Worm (Caenorhabditis elegans) whole organism, L4 larva: ENCODE data around the gene W06E11.1.

Source experiments
- F26F4.8 ChIP-seq: fragments of 200-800 bp; sonication (Bioruptor generic); conservative IDR thresholded peaks from 2 replicates; pipeline ENCODE4 v1.3.6; 2022; ENCODE audit warnings: missing genetic modification characterization, missing compliant biosample characterization
- F37D6.2 ChIP-seq: sonication (generic microtip); optimal IDR thresholded peaks from 2 replicates; lab custom pipeline; 2016; ENCODE audit warnings: mild to moderate bottlenecking, missing genetic modification characterization, missing compliant biosample characterization
- F49E8.2 ChIP-seq: sonication (generic microtip); optimal IDR thresholded peaks from 2 replicates; lab custom pipeline; 2016; ENCODE audit warnings: missing compliant biosample characterization, mild to moderate bottlenecking, missing genetic modification characterization, borderline replicate concordance
- T26A8.4 ChIP-seq: fragments of 200-800 bp; sonication (Bioruptor generic); IDR thresholded peaks from 2 replicates; pipeline ENCODE4 v1.3.6; 2022; ENCODE audit warnings: missing genetic modification characterization, missing compliant biosample characterization
- Y5F2A.4 ChIP-seq: fragments of 200-800 bp; sonication (Bioruptor generic); optimal IDR thresholded peaks from 2 replicates; lab custom pipeline; 2018; ENCODE audit warnings: mild to moderate bottlenecking, missing genetic modification characterization, missing compliant biosample characterization
- ZK337.2 ChIP-seq: fragments of 200-800 bp; sonication (Bioruptor generic); IDR thresholded peaks from 2 replicates; pipeline ENCODE4 v1.3.6; 2022; ENCODE audit warnings: missing genetic modification reagents, missing genetic modification characterization, missing compliant biosample characterization
- aha-1 ChIP-seq: fragments of 150-350 bp; peaks from one replicate; lab custom pipeline; 2014; ENCODE audit warnings: missing biosample characterization, missing genetic modification characterization
- arid-1 ChIP-seq: fragments of 200-800 bp; sonication (Bioruptor generic); conservative IDR thresholded peaks from 2 replicates; pipeline ENCODE4 v1.3.6; 2022; ENCODE audit warnings: missing genetic modification reagents, missing genetic modification characterization, missing compliant biosample characterization
- attf-4 ChIP-seq: sonication (generic microtip); optimal IDR thresholded peaks from 3 replicates; lab custom pipeline; 2017; ENCODE audit warnings: missing biosample characterization, missing genetic modification characterization
- ceh-20 ChIP-seq: fragments of 200-800 bp; sonication (Bioruptor generic); IDR thresholded peaks from 2 replicates; pipeline ENCODE4 v1.3.6; 2022; ENCODE audit warnings: missing genetic modification reagents, missing genetic modification characterization, missing compliant biosample characterization
- ceh-32 ChIP-seq: sonication (generic microtip); optimal IDR thresholded peaks from 2 replicates; lab custom pipeline; 2016; ENCODE audit warnings: mild to moderate bottlenecking, missing genetic modification characterization, missing compliant biosample characterization; ENCODE audit not compliant: poor library complexity
- ceh-62 ChIP-seq: sonication (generic microtip); optimal IDR thresholded peaks from 2 replicates; lab custom pipeline; 2017; ENCODE audit warnings: missing biosample characterization, missing genetic modification characterization
- ces-1 ChIP-seq: fragments of 150-350 bp; sonication (generic microtip); optimal IDR thresholded peaks from 4 replicates; lab custom pipeline; 2014; ENCODE audit warnings: missing biosample characterization, missing genetic modification reagents, missing genetic modification characterization
- ctbp-1 ChIP-seq: fragments of 200-800 bp; sonication (Bioruptor generic); IDR thresholded peaks from 2 replicates; pipeline ENCODE4 v1.3.6; 2022; ENCODE audit warnings: missing genetic modification reagents, missing genetic modification characterization, missing compliant biosample characterization
- daf-16 ChIP-seq, 3 experiments: sonication (generic microtip); optimal IDR thresholded peaks; 2 replicates each; lab custom pipeline; 2016 to 2017; ENCODE audit warnings: missing genetic modification characterization in 3 of 3, missing genetic modification reagents in 3 of 3, mild to moderate bottlenecking in 2 of 3, missing compliant biosample characterization in 2 of 3, missing biosample characterization in 1 of 3, moderate library complexity in 1 of 3
- daf-8 ChIP-seq: fragments of 200-800 bp; sonication (Bioruptor generic); IDR thresholded peaks from 2 replicates; pipeline ENCODE4 v1.3.6; 2022; ENCODE audit warnings: missing genetic modification characterization, missing compliant biosample characterization
- egl-27 ChIP-seq: sonication (generic microtip); optimal IDR thresholded peaks from 3 replicates; lab custom pipeline; 2017; ENCODE audit warnings: missing biosample characterization, missing genetic modification reagents, missing genetic modification characterization
- fkh-10 ChIP-seq: fragments of 150-350 bp; optimal IDR thresholded peaks from 2 replicates; lab custom pipeline; 2014; ENCODE audit warnings: missing biosample characterization, missing genetic modification reagents, missing genetic modification characterization
- fos-1 ChIP-seq: fragments of 150-350 bp; optimal IDR thresholded peaks from 2 replicates; lab custom pipeline; 2014; ENCODE audit warnings: missing biosample characterization, missing genetic modification characterization
- hif-1 ChIP-seq, 2 experiments: sonication (generic microtip); optimal IDR thresholded peaks; 2 replicates each; lab custom pipeline; 2016 to 2017; ENCODE audit warnings: missing compliant biosample characterization in 2 of 2, missing genetic modification characterization in 2 of 2, missing genetic modification reagents in 2 of 2, missing genotype in 2 of 2, mild to moderate bottlenecking in 1 of 2
- hlh-11 ChIP-seq: fragments of 200-800 bp; sonication (Bioruptor generic); optimal IDR thresholded peaks from 2 replicates; lab custom pipeline; 2018; ENCODE audit warnings: mild to moderate bottlenecking, missing genetic modification characterization, missing compliant biosample characterization
- hlh-30 ChIP-seq: sonication (generic microtip); optimal IDR thresholded peaks from 2 replicates; lab custom pipeline; 2017; ENCODE audit warnings: antibody characterized with exemption, mild to moderate bottlenecking, missing genetic modification characterization, missing compliant biosample characterization; ENCODE audit not compliant: insufficient read depth
- jun-1 ChIP-seq: fragments of 150-350 bp; optimal IDR thresholded peaks from 2 replicates; lab custom pipeline; 2014; ENCODE audit warnings: missing biosample characterization, missing genetic modification reagents, missing genetic modification characterization
- lin-1 ChIP-seq: fragments of 200-800 bp; sonication (Bioruptor generic); IDR thresholded peaks from 2 replicates; pipeline ENCODE4 v1.3.6; 2022; ENCODE audit warnings: missing genetic modification reagents, missing genetic modification characterization, missing compliant biosample characterization
- lin-13 ChIP-seq: fragments of 150-350 bp; optimal IDR thresholded peaks from 2 replicates; lab custom pipeline; 2014; ENCODE audit warnings: missing biosample characterization, missing genetic modification reagents, missing genetic modification characterization
- lin-29 ChIP-seq: fragments of 200-800 bp; sonication (Bioruptor generic); IDR thresholded peaks from 2 replicates; pipeline ENCODE4 v1.3.6; 2022; ENCODE audit warnings: missing genetic modification reagents, missing genetic modification characterization, missing compliant biosample characterization
- lir-3 ChIP-seq: sonication (generic microtip); optimal IDR thresholded peaks from 2 replicates; lab custom pipeline; 2016; ENCODE audit warnings: mild to moderate bottlenecking, missing genetic modification characterization, missing compliant biosample characterization
- lsy-2 ChIP-seq, 2 experiments: fragments of 150-350 bp in 1 of 2; sonication (generic microtip) in 1 of 2; optimal IDR thresholded peaks; 2 replicates each; lab custom pipeline; 2014 to 2017; ENCODE audit warnings: missing biosample characterization in 2 of 2, missing genetic modification characterization in 2 of 2
- madf-5 ChIP-seq, 2 experiments: fragments of 200-800 bp; sonication (Bioruptor generic); IDR thresholded peaks; 2 replicates each; pipeline ENCODE4 v1.3.6; 2022; ENCODE audit warnings: missing compliant biosample characterization in 2 of 2, missing genetic modification characterization in 2 of 2
- madf-9 ChIP-seq: fragments of 200-800 bp; sonication (Bioruptor generic); conservative IDR thresholded peaks from 2 replicates; pipeline ENCODE4 v1.3.6; 2022; ENCODE audit warnings: missing genetic modification reagents, missing genetic modification characterization, missing compliant biosample characterization
- mdl-1 ChIP-seq, 2 experiments: fragments of 150-350 bp in 1 of 2; sonication (generic microtip) in 1 of 2; optimal IDR thresholded peaks; 2 replicates each; lab custom pipeline; 2014 to 2017; ENCODE audit warnings: missing biosample characterization in 2 of 2, missing genetic modification characterization in 2 of 2
- mep-1 ChIP-seq: fragments of 150-350 bp; sonication (generic microtip); optimal IDR thresholded peaks from 3 replicates; lab custom pipeline; 2014; ENCODE audit warnings: missing biosample characterization, missing genetic modification characterization
- mes-2 ChIP-seq: sonication (generic microtip); optimal IDR thresholded peaks from 2 replicates; lab custom pipeline; 2016; ENCODE audit warnings: missing genotype, mild to moderate bottlenecking, missing genetic modification characterization, missing compliant biosample characterization; ENCODE audit not compliant: poor library complexity, severe bottlenecking
- mxl-3 ChIP-seq: fragments of 200-800 bp; sonication (Bioruptor generic); optimal IDR thresholded peaks from 2 replicates; lab custom pipeline; 2018; ENCODE audit warnings: mild to moderate bottlenecking, missing genetic modification characterization, missing compliant biosample characterization
- nhr-102 ChIP-seq: sonication (generic microtip); optimal IDR thresholded peaks from 2 replicates; lab custom pipeline; 2016; ENCODE audit warnings: mild to moderate bottlenecking, missing genetic modification characterization, moderate library complexity, missing compliant biosample characterization
- nhr-111 ChIP-seq: fragments of 200-800 bp; sonication (Bioruptor generic); optimal IDR thresholded peaks from 2 replicates; lab custom pipeline; 2018; ENCODE audit warnings: mild to moderate bottlenecking, missing genetic modification characterization, missing compliant biosample characterization
- nhr-42 ChIP-seq: fragments of 200-800 bp; sonication (Bioruptor generic); IDR thresholded peaks from 2 replicates; pipeline ENCODE4 v1.3.6; 2022; ENCODE audit warnings: missing genetic modification characterization, missing compliant biosample characterization
- nhr-6 ChIP-seq: fragments of 150-350 bp; optimal IDR thresholded peaks from 2 replicates; lab custom pipeline; 2014; ENCODE audit warnings: missing biosample characterization, missing genetic modification characterization
- nhr-77 ChIP-seq: fragments of 150-350 bp; optimal IDR thresholded peaks from 2 replicates; lab custom pipeline; 2014; ENCODE audit warnings: missing biosample characterization, missing genetic modification characterization
- pqm-1 ChIP-seq: sonication (generic microtip); optimal IDR thresholded peaks from 2 replicates; lab custom pipeline; 2017; ENCODE audit warnings: missing biosample characterization, missing genetic modification characterization
- saeg-2 ChIP-seq: fragments of 200-800 bp; sonication (Bioruptor generic); IDR thresholded peaks from 2 replicates; pipeline ENCODE4 v1.3.6; 2022; ENCODE audit warnings: missing genetic modification reagents, missing genetic modification characterization, missing compliant biosample characterization
- sdz-12 ChIP-seq: fragments of 200-800 bp; sonication (Bioruptor generic); optimal IDR thresholded peaks from 2 replicates; lab custom pipeline; 2018; ENCODE audit warnings: mild to moderate bottlenecking, missing genetic modification characterization, missing compliant biosample characterization
- snpc-1.2 ChIP-seq: fragments of 200-800 bp; sonication (Bioruptor generic); IDR thresholded peaks from 2 replicates; pipeline ENCODE4 v1.3.6; 2022; ENCODE audit warnings: missing genetic modification reagents, missing genetic modification characterization, missing compliant biosample characterization
- spr-3 ChIP-seq: fragments of 200-800 bp; sonication (Bioruptor generic); optimal IDR thresholded peaks from 2 replicates; lab custom pipeline; 2018; ENCODE audit warnings: mild to moderate bottlenecking, missing genetic modification characterization, missing compliant biosample characterization
- unc-130 ChIP-seq: sonication (generic microtip); optimal IDR thresholded peaks from 2 replicates; lab custom pipeline; 2016; ENCODE audit warnings: missing genetic modification reagents, missing genetic modification characterization, missing compliant biosample characterization
- unc-39 ChIP-seq: sonication (generic microtip); optimal IDR thresholded peaks from 2 replicates; lab custom pipeline; 2017; ENCODE audit warnings: missing biosample characterization, missing genetic modification characterization
- unc-62 ChIP-seq, 3 experiments: fragments of 150-350 bp in 1 of 3; sonication (generic microtip); optimal IDR thresholded peaks in 2 of 3; peaks in 1 of 3; 1 replicate in 1 of 3; 2 replicates in 2 of 3; lab custom pipeline; 2014 to 2017; ENCODE audit warnings: missing biosample characterization in 3 of 3, missing genetic modification characterization in 3 of 3, missing genetic modification reagents in 3 of 3, missing genotype in 1 of 3
- vab-7 ChIP-seq: fragments of 200-800 bp; sonication (Bioruptor generic); IDR thresholded peaks from 2 replicates; pipeline ENCODE4 v1.3.6; 2022; ENCODE audit warnings: missing genetic modification reagents, missing genetic modification characterization, missing compliant biosample characterization
- zag-1 ChIP-seq: fragments of 150-350 bp; optimal IDR thresholded peaks from 2 replicates; lab custom pipeline; 2014; ENCODE audit warnings: missing biosample characterization, missing genetic modification characterization

Gene W06E11.1

DNA sequence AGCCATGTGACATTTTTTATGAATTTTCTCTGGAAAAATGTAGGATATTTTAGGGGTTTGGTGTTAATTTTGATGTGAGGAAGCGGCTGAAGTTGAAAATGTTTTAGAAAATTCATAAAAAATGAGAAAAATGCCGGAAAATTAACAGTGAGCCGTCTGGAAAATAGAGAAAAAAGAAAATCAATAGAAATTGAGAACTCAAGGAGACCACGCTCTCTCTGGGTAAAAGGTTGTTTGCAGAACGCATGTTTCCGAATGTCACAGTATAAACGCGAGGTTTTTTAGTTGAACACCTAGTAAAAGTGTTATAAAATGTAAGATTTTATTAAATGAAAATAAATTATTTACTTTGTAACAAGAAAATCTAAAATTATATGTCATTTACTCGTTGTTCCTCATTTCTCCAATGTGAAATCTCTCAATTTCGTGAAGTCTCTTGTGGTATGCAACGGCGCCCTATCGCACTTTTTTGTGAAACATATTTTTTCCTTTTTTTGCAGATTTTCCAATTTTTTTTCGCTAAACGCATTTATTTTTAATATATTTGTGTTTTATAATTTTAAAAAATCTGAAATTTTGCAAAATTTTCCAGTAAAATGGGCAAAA, 1.6 kb upstream of the W06E11.1 start, which contains the start of the genes tag-266 and tag-267 (continued):
- peak; percentile 62; the same call in 1 of the 2 replicates for TF ChIP-seq vab-7 (GFP tag; lab: Robert Waterston, UW)
- TF ChIP-seq sdz-12 (GFP tag; lab: Kevin White, UChicago), result no peak
- no peak for TF ChIP-seq unc-39 (tag; lab: Kevin White, UChicago)
- no peak for TF ChIP-seq egl-27 (tag; lab: Kevin White, UChicago)
- TF ChIP-seq mdl-1 (tag; optimal IDR thresholded peaks at IDR 0.05; lab: Kevin White, UChicago), result peak in 1 of 2 experiments; percentile 27
- peak; percentile 62 for TF ChIP-seq fkh-10 (GFP tag; lab: Kevin White, UChicago)
- no peak for TF ChIP-seq F49E8.2 (tag; lab: Kevin White, UChicago)
- no peak for TF ChIP-seq fos-1
- TF ChIP-seq mxl-3 (GFP tag; lab: Kevin White, UChicago), result no peak
- no peak for TF ChIP-seq jun-1 (tag; lab: Kevin White, UChicago)
- no peak for TF ChIP-seq spr-3 (GFP tag; lab: Kevin White, UChicago)
- no peak for TF ChIP-seq madf-9 (GFP tag; lab: Robert Waterston, UW)
- TF ChIP-seq mes-2 (tag; lab: Kevin White, UChicago), result peak; percentile 87
- TF ChIP-seq nhr-42, result no peak
- no peak for TF ChIP-seq ceh-20
- TF ChIP-seq ceh-62, result no peak
- TF ChIP-seq daf-8 (GFP tag; lab: Robert Waterston, UW), result no peak
- no peak for TF ChIP-seq saeg-2 (GFP tag; lab: Robert Waterston, UW)
- TF ChIP-seq Y5F2A.4 (GFP tag; lab: Kevin White, UChicago), result no peak
- TF ChIP-seq hlh-11 (tag; lab: Kevin White, UChicago), result peak; percentile 36
- TF ChIP-seq unc-62 (GFP tag; optimal IDR thresholded peaks at IDR 0.05 in 1 of 2; lab: Kevin White, UChicago), result no peak
- no peak for TF ChIP-seq unc-62 (tag; optimal IDR thresholded peaks at IDR 0.05; lab: Kevin White, UChicago)
- TF ChIP-seq lin-29 (GFP tag; lab: Robert Waterston, UW), result no peak
- no peak for TF ChIP-seq T26A8.4 (GFP tag; lab: Robert Waterston, UW)
- no peak for TF ChIP-seq zag-1
- no peak for TF ChIP-seq arid-1 (GFP tag; lab: Robert Waterston, UW)
- no peak for TF ChIP-seq nhr-102 (tag; lab: Kevin White, UChicago)
- no peak for TF ChIP-seq nhr-111 (GFP tag; lab: Kevin White, UChicago)
- peak; percentile 16; the same call in 1 of the 2 replicates for TF ChIP-seq ZK337.2 (GFP tag; lab: Robert Waterston, UW)
- no peak for TF ChIP-seq attf-4 (tag; lab: Kevin White, UChicago)
- TF ChIP-seq lir-3 (tag; lab: Kevin White, UChicago), result peak; percentile 46
- TF ChIP-seq mep-1 (tag; lab: Kevin White, UChicago), result peak; percentile 78
- TF ChIP-seq unc-130 (GFP tag; lab: Kevin White, UChicago), result peak; percentile 94
- TF ChIP-seq daf-16 (GFP tag; optimal IDR thresholded peaks at IDR 0.05; lab: Kevin White, UChicago), result no peak
- TF ChIP-seq daf-16 (tag; optimal IDR thresholded peaks at IDR 0.05; lab: Kevin White, UChicago), result peak; percentile 32
- no peak for TF ChIP-seq snpc-1.2 (GFP tag; lab: Robert Waterston, UW)
- no peak for TF ChIP-seq ctbp-1 (GFP tag; lab: Robert Waterston, UW)
- peak; percentile 91 for TF ChIP-seq nhr-77 (tag; lab: Kevin White, UChicago)
- peak; percentile 1 for TF ChIP-seq nhr-6 (tag; lab: Kevin White, UChicago)
- TF ChIP-seq lsy-2 (tag; optimal IDR thresholded peaks at IDR 0.05; lab: Kevin White, UChicago), result peak in 1 of 2 experiments; percentile 73
- peak; percentile 63 for TF ChIP-seq aha-1 (tag; lab: Kevin White, UChicago)
- no peak for TF ChIP-seq ces-1
- TF ChIP-seq hlh-30 (tag; lab: Kevin White, UChicago), result peak; percentile 57
- TF ChIP-seq madf-5 (GFP tag; IDR thresholded peaks at IDR 0.05; lab: Robert Waterston, UW), result no peak
- no peak for TF ChIP-seq pqm-1 (tag; lab: Kevin White, UChicago)
- no peak for TF ChIP-seq lin-1 (GFP tag; lab: Robert Waterston, UW)
- no peak for TF ChIP-seq F26F4.8 (GFP tag; lab: Robert Waterston, UW)
- TF ChIP-seq ceh-32 (tag; lab: Kevin White, UChicago), result no peak
- TF ChIP-seq F37D6.2 (tag; lab: Kevin White, UChicago), result peak; percentile 69
- TF ChIP-seq hif-1 (tag; optimal IDR thresholded peaks at IDR 0.05; lab: Kevin White, UChicago), result peak in 1 of 2 experiments; percentile 91
- TF ChIP-seq lin-13, result no peak
